Fruit fly (Drosophila melanogaster) whole organism, embryonic: ENCODE results near the gene Prp5.

ENCODE experiments used
- Adf1 ChIP-seq: fragments of 200-800 bp; sonication (Bioruptor generic); IDR thresholded peaks from 2 replicates; pipeline ENCODE4 v1.3.6; 2022; ENCODE audit warnings: missing biosample characterization, missing genetic modification characterization
- Blimp-1 ChIP-seq: fragments of 200-800 bp; sonication (Bioruptor generic); optimal IDR thresholded peaks from 3 replicates; lab custom pipeline; 2018; ENCODE audit warnings: missing biosample characterization, missing genetic modification characterization, mild to moderate bottlenecking, moderate library complexity, missing genetic modification reagents
- CG10267 ChIP-seq: fragments of 200-800 bp; sonication (Bioruptor generic); optimal IDR thresholded peaks from 2 replicates; lab custom pipeline; 2018; ENCODE audit warnings: missing biosample characterization, mild to moderate bottlenecking, missing genetic modification characterization, moderate library complexity
- CG10565 ChIP-seq: fragments of 200-800 bp; sonication (Bioruptor generic); optimal IDR thresholded peaks from 3 replicates; lab custom pipeline; 2016; ENCODE audit warnings: missing biosample characterization, mild to moderate bottlenecking, missing genetic modification characterization
- CG11093 ChIP-seq: fragments of 200-800 bp; sonication (Bioruptor generic); IDR thresholded peaks from 3 replicates; pipeline ENCODE4 v1.3.6; 2022; ENCODE audit warnings: missing biosample characterization, missing genetic modification characterization
- CG11247 ChIP-seq: fragments of 200-800 bp; sonication (Bioruptor generic); IDR thresholded peaks from 2 replicates; pipeline ENCODE4 v1.3.6; 2022; ENCODE audit warnings: missing biosample characterization, missing genetic modification characterization
- CG11504 ChIP-seq: fragments of 200-800 bp; sonication (Bioruptor generic); optimal IDR thresholded peaks from 3 replicates; lab custom pipeline; 2019; ENCODE audit warnings: missing biosample characterization, mild to moderate bottlenecking, missing genetic modification characterization, moderate library complexity
- CG12236 ChIP-seq: fragments of 200-800 bp; sonication (Bioruptor generic); optimal IDR thresholded peaks from 2 replicates; lab custom pipeline; 2016; ENCODE audit warnings: missing biosample characterization, missing genetic modification characterization
- CG13287 ChIP-seq: fragments of 200-800 bp; sonication (Bioruptor generic); IDR thresholded peaks from 2 replicates; pipeline ENCODE4 v1.3.6; 2022; ENCODE audit warnings: missing biosample characterization, missing genetic modification characterization; ENCODE audit not compliant: partially characterized antibody
- CG14050 ChIP-seq: fragments of 200-800 bp; sonication (Bioruptor generic); IDR thresholded peaks from 3 replicates; pipeline ENCODE4 v1.3.6; 2022; ENCODE audit warnings: missing biosample characterization, missing genetic modification characterization
- CG14860 ChIP-seq: fragments of 200-800 bp; sonication (Bioruptor generic); IDR thresholded peaks from 3 replicates; pipeline ENCODE4 v1.3.6; 2022; ENCODE audit warnings: missing biosample characterization, missing genetic modification characterization; ENCODE audit not compliant: partially characterized antibody
- CG16813 ChIP-seq: fragments of 200-800 bp; sonication (Bioruptor generic); IDR thresholded peaks from 3 replicates; pipeline ENCODE4 v1.3.6; 2022; ENCODE audit warnings: missing biosample characterization, missing genetic modification characterization; ENCODE audit not compliant: partially characterized antibody
- CG2678 ChIP-seq: fragments of 200-800 bp; sonication (Bioruptor generic); optimal IDR thresholded peaks from 3 replicates; lab custom pipeline; 2019; ENCODE audit warnings: missing biosample characterization, mild to moderate bottlenecking, missing genetic modification characterization, moderate library complexity
- CG31441 ChIP-seq: fragments of 200-800 bp; sonication (Bioruptor generic); IDR thresholded peaks from 2 replicates; pipeline ENCODE4 v1.3.6; 2022; ENCODE audit warnings: missing biosample characterization, missing genetic modification characterization
- CG32532 ChIP-seq: fragments of 200-800 bp; sonication (Bioruptor generic); IDR thresholded peaks from 2 replicates; pipeline ENCODE4 v1.3.6; 2022; ENCODE audit warnings: missing biosample characterization, missing genetic modification characterization
- CG34224 ChIP-seq: fragments of 200-800 bp; sonication (Bioruptor generic); IDR thresholded peaks from 3 replicates; pipeline ENCODE4 v1.3.6; 2022; ENCODE audit warnings: missing biosample characterization, missing genetic modification characterization; ENCODE audit not compliant: partially characterized antibody
- CG7839 ChIP-seq: fragments of 200-800 bp; sonication (Bioruptor generic); optimal IDR thresholded peaks from 3 replicates; lab custom pipeline; 2018; ENCODE audit warnings: missing biosample characterization, mild to moderate bottlenecking, missing genetic modification characterization, moderate library complexity
- CG7963 ChIP-seq: fragments of 200-800 bp; sonication (Bioruptor generic); IDR thresholded peaks from 3 replicates; pipeline ENCODE4 v1.3.6; 2022; ENCODE audit warnings: missing biosample characterization, missing genetic modification characterization; ENCODE audit not compliant: partially characterized antibody
- CG9437 ChIP-seq: fragments of 200-800 bp; sonication (Bioruptor generic); optimal IDR thresholded peaks from 2 replicates; lab custom pipeline; 2018; ENCODE audit warnings: missing biosample characterization, mild to moderate bottlenecking, missing genetic modification characterization
- CG9609 ChIP-seq: fragments of 200-800 bp; sonication (Bioruptor generic); optimal IDR thresholded peaks from 3 replicates; lab custom pipeline; 2016; ENCODE audit warnings: missing biosample characterization, missing genetic modification characterization
- Drgx ChIP-seq: fragments of 200-800 bp; sonication (Bioruptor generic); IDR thresholded peaks from 2 replicates; pipeline ENCODE4 v1.3.6; 2022; ENCODE audit warnings: missing biosample characterization, missing genetic modification characterization
- HmgD ChIP-seq: fragments of 200-800 bp; sonication (Bioruptor generic); optimal IDR thresholded peaks from 3 replicates; lab custom pipeline; 2016; ENCODE audit warnings: missing biosample characterization, missing genetic modification characterization
- Hmx ChIP-seq: fragments of 200-800 bp; sonication (Bioruptor generic); optimal IDR thresholded peaks from 2 replicates; lab custom pipeline; 2016; ENCODE audit warnings: missing biosample characterization, missing genetic modification characterization
- Kr ChIP-seq: fragments of 200-800 bp; sonication (Bioruptor generic); optimal IDR thresholded peaks from 2 replicates; lab custom pipeline; 2017; ENCODE audit warnings: missing biosample characterization, mild to moderate bottlenecking, missing genetic modification characterization
- MTF-1 ChIP-seq: fragments of 200-800 bp; sonication (Bioruptor generic); optimal IDR thresholded peaks from 2 replicates; lab custom pipeline; 2018; ENCODE audit warnings: missing biosample characterization, mild to moderate bottlenecking, missing genetic modification characterization, borderline replicate concordance
- Max ChIP-seq: fragments of 200-800 bp; sonication (Bioruptor generic); optimal IDR thresholded peaks from 2 replicates; lab custom pipeline; 2016; ENCODE audit warnings: missing biosample characterization, mild to moderate bottlenecking, missing genetic modification characterization
- NFAT ChIP-seq: fragments of 200-800 bp; sonication (Bioruptor generic); IDR thresholded peaks from 2 replicates; pipeline ENCODE4 v1.3.6; 2022; ENCODE audit warnings: missing biosample characterization, missing genetic modification characterization
- Nf-YA ChIP-seq: fragments of 200-800 bp; sonication (Bioruptor generic); IDR thresholded peaks from 2 replicates; pipeline ENCODE4 v1.3.6; 2022; ENCODE audit warnings: missing biosample characterization, missing genetic modification characterization
- Oaz ChIP-seq: fragments of 200-800 bp; sonication (Bioruptor generic); IDR thresholded peaks from 2 replicates; pipeline ENCODE4 v1.3.6; 2022; ENCODE audit warnings: missing biosample characterization, missing genetic modification characterization
- Oli ChIP-seq: fragments of 200-800 bp; sonication (Bioruptor generic); optimal IDR thresholded peaks from 2 replicates; lab custom pipeline; 2018; ENCODE audit warnings: missing biosample characterization, mild to moderate bottlenecking, missing genetic modification characterization, moderate library complexity
- Six4 ChIP-seq: fragments of 200-800 bp; sonication (Bioruptor generic); optimal IDR thresholded peaks from 2 replicates; lab custom pipeline; 2016; ENCODE audit warnings: missing biosample characterization, missing genetic modification characterization
- Sry-β ChIP-seq: fragments of 200-800 bp; sonication (Bioruptor generic); optimal IDR thresholded peaks from 2 replicates; lab custom pipeline; 2018; ENCODE audit warnings: missing biosample characterization, mild to moderate bottlenecking, missing genetic modification characterization, moderate library complexity
- Sry-δ ChIP-seq: fragments of 200-800 bp; sonication (Bioruptor generic); optimal IDR thresholded peaks from 2 replicates; lab custom pipeline; 2016; ENCODE audit warnings: missing biosample characterization, missing genetic modification characterization
- Vsx1 ChIP-seq: fragments of 200-800 bp; sonication (Bioruptor generic); optimal IDR thresholded peaks from 2 replicates; lab custom pipeline; 2017; ENCODE audit warnings: missing biosample characterization, mild to moderate bottlenecking, missing genetic modification characterization, missing genetic modification reagents
- Xrp1 ChIP-seq: fragments of 200-800 bp; sonication (Bioruptor generic); IDR thresholded peaks from 2 replicates; pipeline ENCODE4 v1.3.6; 2022; ENCODE audit warnings: missing biosample characterization, missing genetic modification characterization
- aop ChIP-seq: fragments of 200-800 bp; sonication (Bioruptor generic); IDR thresholded peaks from 2 replicates; pipeline ENCODE4 v1.3.6; 2022; ENCODE audit warnings: missing biosample characterization, missing genetic modification characterization
- dmrt99B ChIP-seq: fragments of 200-800 bp; sonication (Bioruptor generic); optimal IDR thresholded peaks from 2 replicates; lab custom pipeline; 2018; ENCODE audit warnings: missing biosample characterization, mild to moderate bottlenecking, missing genetic modification characterization, moderate library complexity
- dpn ChIP-seq, 2 experiments: fragments of 200-800 bp; sonication (Bioruptor generic); optimal IDR thresholded peaks; 3 replicates each; lab custom pipeline; 2016; ENCODE audit warnings: missing biosample characterization in 2 of 2, missing genetic modification characterization in 2 of 2
- dysf ChIP-seq: fragments of 200-800 bp; sonication (Bioruptor generic); IDR thresholded peaks from 3 replicates; pipeline ENCODE4 v1.3.6; 2022; ENCODE audit warnings: missing biosample characterization, missing genetic modification characterization
- ewg ChIP-seq: fragments of 200-800 bp; sonication (Bioruptor generic); optimal IDR thresholded peaks from 3 replicates; lab custom pipeline; 2017; ENCODE audit warnings: mild to moderate bottlenecking, missing biosample characterization, missing genetic modification reagents, missing genetic modification characterization
- grau ChIP-seq: fragments of 200-800 bp; optimal IDR thresholded peaks from 3 replicates; lab custom pipeline; 2019; ENCODE audit warnings: missing biosample characterization, mild to moderate bottlenecking, missing genetic modification characterization, moderate library complexity
- kni ChIP-seq: fragments of 200-800 bp; sonication (Bioruptor generic); optimal IDR thresholded peaks from 3 replicates; lab custom pipeline; 2017; ENCODE audit warnings: mild to moderate bottlenecking, missing biosample characterization, missing genetic modification reagents, missing genetic modification characterization
- pfk ChIP-seq: fragments of 200-800 bp; sonication (Bioruptor generic); optimal IDR thresholded peaks from 2 replicates; lab custom pipeline; 2018; ENCODE audit warnings: missing biosample characterization, mild to moderate bottlenecking, missing genetic modification characterization, moderate library complexity
- psq ChIP-seq: fragments of 200-800 bp; sonication (Bioruptor generic); optimal IDR thresholded peaks from 2 replicates; lab custom pipeline; 2017; ENCODE audit warnings: missing biosample characterization, missing genetic modification characterization
- run ChIP-seq: fragments of 200-800 bp; sonication (Bioruptor generic); optimal IDR thresholded peaks from 3 replicates; lab custom pipeline; 2018; ENCODE audit warnings: missing biosample characterization, mild to moderate bottlenecking, missing genetic modification characterization
- sisA ChIP-seq: fragments of 200-800 bp; sonication (Bioruptor generic); IDR thresholded peaks from 2 replicates; pipeline ENCODE4 v1.3.6; 2022; ENCODE audit warnings: missing biosample characterization, missing genetic modification characterization
- slp2 ChIP-seq: fragments of 200-800 bp; sonication (Bioruptor generic); optimal IDR thresholded peaks from 2 replicates; lab custom pipeline; 2016; ENCODE audit warnings: missing biosample characterization, missing genetic modification characterization
- vvl ChIP-seq: fragments of 200-800 bp; sonication (Bioruptor generic); IDR thresholded peaks from 2 replicates; pipeline ENCODE4 v1.3.6; 2022; ENCODE audit warnings: missing biosample characterization, missing genetic modification characterization

Prp5 gene

dm6 chrX:15298298-15299069 lies 46.5 kb upstream of the Prp5 start (continued):
- TF ChIP-seq CG2678, result peak; percentile 99
- TF ChIP-seq CG12236 (GFP tag; lab: Kevin White, UChicago), result peak; percentile 11
- peak; percentile 96 for TF ChIP-seq Blimp-1
- TF ChIP-seq slp2 (GFP tag; lab: Kevin White, UChicago), result peak; percentile 65
- TF ChIP-seq NFAT (GFP tag; lab: Robert Waterston, UW), result peak; percentile 92
- peak; percentile 95 for TF ChIP-seq ewg (GFP tag; lab: Kevin White, UChicago)
- no peak for TF ChIP-seq pfk (GFP tag; lab: Kevin White, UChicago)
- TF ChIP-seq CG7839, result peak; percentile 99
- TF ChIP-seq Vsx1 (GFP tag; lab: Kevin White, UChicago), result peak; percentile 94
- TF ChIP-seq kni, result peak; percentile 90
- TF ChIP-seq CG11093 (GFP tag; lab: Robert Waterston, UW), result peak; percentile 97
- peak; percentile 95 for TF ChIP-seq Adf1 (GFP tag; lab: Robert Waterston, UW)
- TF ChIP-seq Oaz (GFP tag; lab: Robert Waterston, UW), result peak; percentile 95
- no peak for TF ChIP-seq CG14860 (GFP tag; lab: Robert Waterston, UW)
- TF ChIP-seq Drgx, result peak; percentile 95
- TF ChIP-seq CG7963 (GFP tag; lab: Robert Waterston, UW), result no peak
- TF ChIP-seq HmgD (GFP tag; lab: Kevin White, UChicago), result no peak
- peak; percentile 83 for TF ChIP-seq MTF-1 (GFP tag; lab: Kevin White, UChicago)
- peak; percentile 97 for TF ChIP-seq vvl (GFP tag; lab: Robert Waterston, UW)
- TF ChIP-seq grau, result peak; percentile 98
- peak; percentile 65 for TF ChIP-seq Hmx (GFP tag; lab: Kevin White, UChicago)
- TF ChIP-seq psq (GFP tag; lab: Kevin White, UChicago), result peak; percentile 82
- TF ChIP-seq dpn (GFP tag; optimal IDR thresholded peaks at IDR 0.05; lab: Kevin White, UChicago), result peak; percentile 80 to 96
- TF ChIP-seq CG11247 (GFP tag; lab: Robert Waterston, UW), result peak; percentile 94
- TF ChIP-seq CG9437, result peak; percentile 95
- peak; percentile 96 for TF ChIP-seq CG14050 (GFP tag; lab: Robert Waterston, UW)
- TF ChIP-seq dysf (GFP tag; lab: Robert Waterston, UW), result peak; percentile 99
- peak; percentile 99 for TF ChIP-seq dmrt99B
- TF ChIP-seq Six4 (GFP tag; lab: Kevin White, UChicago), result peak; percentile 94
- TF ChIP-seq Max (GFP tag; lab: Kevin White, UChicago), result peak; percentile 95
- TF ChIP-seq CG9609 (GFP tag; lab: Kevin White, UChicago), result peak; percentile 35
- TF ChIP-seq CG11504 (tag; lab: Kevin White, UChicago), result peak; percentile 98
- peak; percentile 91 for TF ChIP-seq CG10267 (tag; lab: Kevin White, UChicago)
- no peak for TF ChIP-seq Kr (GFP tag; lab: Kevin White, UChicago)
- TF ChIP-seq CG10565 (GFP tag; lab: Kevin White, UChicago), result peak; percentile 72
- TF ChIP-seq run, result peak; percentile 96
- peak; percentile 97 for TF ChIP-seq CG32532 (GFP tag; lab: Robert Waterston, UW)
- TF ChIP-seq CG13287 (GFP tag; lab: Robert Waterston, UW), result no peak; the same call in 1 of the 2 replicates
- no peak for TF ChIP-seq CG16813 (GFP tag; lab: Robert Waterston, UW)
- TF ChIP-seq aop (GFP tag; lab: Robert Waterston, UW), result peak; percentile 31
- peak; percentile 55 for TF ChIP-seq CG34224
- peak; percentile 13 for TF ChIP-seq Sry-δ (GFP tag; lab: Kevin White, UChicago)
- peak; percentile 49 for TF ChIP-seq Sry-β (GFP tag; lab: Kevin White, UChicago)
- TF ChIP-seq CG31441, result peak; percentile 98
- peak; percentile 99 for TF ChIP-seq Oli (tag; lab: Kevin White, UChicago)
- TF ChIP-seq Nf-YA, result peak; percentile 90
- TF ChIP-seq sisA, result peak; percentile 97
- peak; percentile 96 for TF ChIP-seq Xrp1
